Fruit fly (Drosophila melanogaster): Measurements from ENCODE around the gene betaTub97EF.

Gene betaTub97EF

dm6 chr3R:27988647-27989430 is 655 bp upstream of the betaTub97EF start (continued):
- TF ChIP-seq CG7271 (tag; optimal IDR thresholded peaks at IDR 0.05) (no peak), CG34224 (GFP tag; IDR thresholded peaks at IDR 0.05; ENCODE audit: partially characterized antibody) (no peak), ranshi (GFP tag; IDR thresholded peaks at IDR 0.05) (peak; percentile 11; the same call in 1 of the 2 replicates), fd96Cb (tag; optimal IDR thresholded peaks at IDR 0.05) (peak; percentile 31), sima (GFP tag; optimal IDR thresholded peaks at IDR 0.05) (no peak), ssp (GFP tag; IDR thresholded peaks at IDR 0.05) (peak; percentile 30; the same call in 1 of the 2 replicates), ato (GFP tag; IDR thresholded peaks at IDR 0.05; ENCODE audit: partially characterized antibody) (no peak), PHDP (tag; optimal IDR thresholded peaks at IDR 0.05) (peak; percentile 15), CG1603 (tag; optimal IDR thresholded peaks at IDR 0.05) (peak; percentile 47), CG32772 (GFP tag; IDR thresholded peaks at IDR 0.05) (peak; percentile 39; the same call in 1 of the 2 replicates), dimm (GFP tag; IDR thresholded peaks at IDR 0.05) (no peak), bowl (GFP tag; IDR thresholded peaks at IDR 0.05) (no peak), usp (GFP tag; optimal IDR thresholded peaks at IDR 0.05) (no peak), CG2199 (GFP tag; IDR thresholded peaks at IDR 0.05) (peak; percentile 47; the same call in 1 of the 3 replicates), CG4617 (GFP tag; optimal IDR thresholded peaks at IDR 0.05; ENCODE audit: borderline replicate concordance) (no peak), tio (GFP tag; optimal IDR thresholded peaks at IDR 0.05) (peak; percentile 40), CG6689 (GFP tag; IDR thresholded peaks at IDR 0.05) (peak; percentile 46; the same call in 1 of the 2 replicates), CG30403 (GFP tag; optimal IDR thresholded peaks at IDR 0.05) (peak; percentile 69), wek (GFP tag; optimal IDR thresholded peaks at IDR 0.05) (no peak), Hsf (GFP tag; optimal IDR thresholded peaks at IDR 0.05) (peak; percentile 15), CG17612 (GFP tag; IDR thresholded peaks at IDR 0.05) (no peak; the same call in 1 of the 2 replicates), chm (GFP tag; IDR thresholded peaks at IDR 0.05) (no peak), da (GFP tag; optimal IDR thresholded peaks at IDR 0.05) (no peak), CG11696 (GFP tag; IDR thresholded peaks at IDR 0.05) (no peak), ci (GFP tag; IDR thresholded peaks at IDR 0.05) (peak; percentile 67; the same call in 2 of the 3 replicates), CG13624 (GFP tag; optimal IDR thresholded peaks at IDR 0.05) (peak; percentile 25), tap (tag; optimal IDR thresholded peaks at IDR 0.05) (no peak), gcm2 (GFP tag; optimal IDR thresholded peaks at IDR 0.05) (no peak), CG3281 (GFP tag; optimal IDR thresholded peaks at IDR 0.05) (peak; percentile 38), CG1832 (GFP tag; optimal IDR thresholded peaks at IDR 0.05) (no peak), CG1529 (GFP tag; optimal IDR thresholded peaks at IDR 0.05) (no peak), CG14014 (GFP tag; IDR thresholded peaks at IDR 0.05) (no peak), CG7357 (GFP tag; IDR thresholded peaks at IDR 0.05) (peak; percentile 44; the same call in 1 of the 3 replicates), ro (GFP tag; IDR thresholded peaks at IDR 0.05) (no peak), CG17912 (GFP tag; optimal IDR thresholded peaks at IDR 0.05) (no peak), nom (GFP tag; optimal IDR thresholded peaks at IDR 0.05) (no peak), chn (GFP tag; optimal IDR thresholded peaks at IDR 0.05) (no peak), Ets97D (GFP tag; optimal IDR thresholded peaks at IDR 0.05) (no peak), CG31224 (GFP tag; IDR thresholded peaks at IDR 0.05) (peak; percentile 20; the same call in 1 of the 2 replicates), az2 (GFP tag; optimal IDR thresholded peaks at IDR 0.05) (peak; percentile 14), CG11723 (GFP tag; optimal IDR thresholded peaks at IDR 0.05) (no peak), Poxn (GFP tag; IDR thresholded peaks at IDR 0.05) (no peak), CG9797 (GFP tag; optimal IDR thresholded peaks at IDR 0.05) (no peak), pb (GFP tag; optimal IDR thresholded peaks at IDR 0.05) (no peak), CG3407 (GFP tag; optimal IDR thresholded peaks at IDR 0.05) (no peak), CG18476 (GFP tag; optimal IDR thresholded peaks at IDR 0.05) (no peak), esg (GFP tag; conservative IDR thresholded peaks at IDR 0.05) (peak; percentile 23; the same call in 1 of the 2 replicates), CG10209 (GFP tag; optimal IDR thresholded peaks at IDR 0.05) (peak; percentile 3), B-H2 (GFP tag; optimal IDR thresholded peaks at IDR 0.05) (no peak), CoRest (tag; optimal IDR thresholded peaks at IDR 0.05) (peak; percentile 66)
